Fruit fly (Drosophila melanogaster): ENCODE results near the gene MED30.

MED30 gene

DNA sequence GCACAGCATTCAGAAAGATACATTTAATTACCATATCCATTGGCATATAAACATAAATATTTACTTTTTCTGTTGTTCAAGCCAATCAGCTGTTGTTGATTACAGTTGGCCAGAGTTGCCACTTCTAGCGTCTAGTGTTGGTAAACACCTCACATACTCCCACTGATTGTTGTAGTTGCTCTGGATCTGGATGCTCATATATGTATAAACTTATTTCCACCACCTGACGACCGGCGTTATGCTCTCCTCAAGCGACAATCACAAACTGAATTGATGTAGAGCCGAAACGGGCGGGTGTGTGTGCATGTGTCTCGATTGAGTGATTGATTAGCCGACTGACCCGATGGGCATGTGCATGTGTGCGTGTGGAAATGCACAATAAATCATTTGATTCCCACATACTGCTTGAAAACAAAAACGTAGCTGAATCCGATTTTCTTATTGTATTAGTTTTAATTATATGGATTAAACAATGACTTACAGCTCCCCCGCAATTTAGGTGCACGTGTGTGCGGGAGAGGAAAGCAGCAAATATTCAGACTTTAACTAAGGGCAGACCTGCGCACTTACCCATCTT, 28.0 kb upstream of the MED30 start (continued):
- TF ChIP-seq p53 (GFP tag; optimal IDR thresholded peaks at IDR 0.05), result no peak
- no peak for TF ChIP-seq dmrt99B (tag; optimal IDR thresholded peaks at IDR 0.05)
- peak; percentile 45 for TF ChIP-seq CG34376 (GFP tag; optimal IDR thresholded peaks at IDR 0.05)
- peak; percentile 44 for TF ChIP-seq sqz (GFP tag; optimal IDR thresholded peaks at IDR 0.05)
- TF ChIP-seq bowl (GFP tag; IDR thresholded peaks at IDR 0.05), result no peak
- no peak for TF ChIP-seq CG4730 (GFP tag; IDR thresholded peaks at IDR 0.05)
- no peak for TF ChIP-seq CG15073 (GFP tag; optimal IDR thresholded peaks at IDR 0.05)
- no peak for TF ChIP-seq CG11723 (GFP tag; optimal IDR thresholded peaks at IDR 0.05)
- peak; percentile 43 for TF ChIP-seq bcd (GFP tag; optimal IDR thresholded peaks at IDR 0.05)
- TF ChIP-seq ttk (GFP tag; IDR thresholded peaks at IDR 0.05), result no peak
- peak; percentile 19 for TF ChIP-seq CG7271 (tag; optimal IDR thresholded peaks at IDR 0.05)
- TF ChIP-seq CG1647 (GFP tag; optimal IDR thresholded peaks at IDR 0.05), result peak; percentile 9
- TF ChIP-seq CG7987 (GFP tag; optimal IDR thresholded peaks at IDR 0.05), result peak; percentile 9
- no peak for TF ChIP-seq CG2202 (tag; optimal IDR thresholded peaks at IDR 0.05)
- TF ChIP-seq Dll (GFP tag; IDR thresholded peaks at IDR 0.05; ENCODE audit: partially characterized antibody), result peak; percentile 41; the same call in 2 of the 4 replicates
- no peak for TF ChIP-seq Trl (optimal IDR thresholded peaks at IDR 0.05)
- TF ChIP-seq Trl (GFP tag; optimal IDR thresholded peaks at IDR 0.05), result peak; percentile 24
- TF ChIP-seq Scr (GFP tag; IDR thresholded peaks at IDR 0.05; ENCODE audit: partially characterized antibody), result peak; percentile 47
- peak; percentile 80 for TF ChIP-seq CHES-1-like (GFP tag; optimal IDR thresholded peaks at IDR 0.05)
- TF ChIP-seq chinmo (GFP tag; IDR thresholded peaks at IDR 0.05; ENCODE audit: partially characterized antibody), result peak; percentile 46; the same call in 1 of the 4 replicates
- peak; percentile 28 for TF ChIP-seq CG10209 (GFP tag; optimal IDR thresholded peaks at IDR 0.05)
- no peak for TF ChIP-seq CG17568 (GFP tag; optimal IDR thresholded peaks at IDR 0.05)
- no peak for TF ChIP-seq CG12744 (GFP tag; optimal IDR thresholded peaks at IDR 0.05)
- TF ChIP-seq zfh1 (GFP tag; IDR thresholded peaks at IDR 0.05), result 0 out of 3 replicates have a peak, but pooled peaks have one; percentile 36
- TF ChIP-seq CG11093 (GFP tag; IDR thresholded peaks at IDR 0.05), result no peak
- TF ChIP-seq br (optimal IDR thresholded peaks at IDR 0.05), result no peak
- no peak for TF ChIP-seq tgo (GFP tag; IDR thresholded peaks at IDR 0.05)
- TF ChIP-seq CG18764 (GFP tag; optimal IDR thresholded peaks at IDR 0.05), result no peak
- peak; percentile 35 for TF ChIP-seq CG17385 (GFP tag; optimal IDR thresholded peaks at IDR 0.05)
- peak; percentile 75 for TF ChIP-seq CG13894 (tag; optimal IDR thresholded peaks at IDR 0.05)
- peak; percentile 4 for TF ChIP-seq HHEX (GFP tag; optimal IDR thresholded peaks at IDR 0.05)
- TF ChIP-seq lov (optimal IDR thresholded peaks at IDR 0.05), result no peak
- TF ChIP-seq lov (GFP tag; IDR thresholded peaks at IDR 0.05), result no peak; the same call in 2 of the 3 replicates
- no peak for TF ChIP-seq Fer2 (tag; optimal IDR thresholded peaks at IDR 0.05)
- TF ChIP-seq CG18011 (GFP tag; optimal IDR thresholded peaks at IDR 0.05), result peak; percentile 32
- TF ChIP-seq CG3163 (GFP tag; optimal IDR thresholded peaks at IDR 0.05), result no peak
- TF ChIP-seq salm (tag; optimal IDR thresholded peaks at IDR 0.05), result peak; percentile 13
- peak; percentile 50 for TF ChIP-seq Lhr (GFP tag; optimal IDR thresholded peaks at IDR 0.05)
- TF ChIP-seq CTCF (GFP tag; optimal IDR thresholded peaks at IDR 0.05), result peak; percentile 35
- TF ChIP-seq sug (tag; optimal IDR thresholded peaks at IDR 0.05), result peak; percentile 74
- TF ChIP-seq Ets65A (GFP tag), result peak; percentile 91
- TF ChIP-seq tup (GFP tag; optimal IDR thresholded peaks at IDR 0.05), result no peak
- TF ChIP-seq CG10959 (GFP tag; IDR thresholded peaks at IDR 0.05), result no peak
- no peak for TF ChIP-seq dimm (GFP tag; IDR thresholded peaks at IDR 0.05)
- TF ChIP-seq Myb (GFP tag; optimal IDR thresholded peaks at IDR 0.05), result peak; percentile 67
- TF ChIP-seq gcm (GFP tag; optimal IDR thresholded peaks at IDR 0.05), result peak; percentile 37
- TF ChIP-seq bsh (GFP tag; optimal IDR thresholded peaks at IDR 0.05), result peak in 1 of 2 experiments; percentile 23
- no peak for TF ChIP-seq CG6683 (GFP tag; optimal IDR thresholded peaks at IDR 0.05)
- TF ChIP-seq BEAF-32 (GFP tag; optimal IDR thresholded peaks at IDR 0.05), result peak; percentile 40
- TF ChIP-seq Ets97D (GFP tag; optimal IDR thresholded peaks at IDR 0.05), result peak; percentile 63
- TF ChIP-seq CG18599 (GFP tag; optimal IDR thresholded peaks at IDR 0.05), result peak; percentile 65

Data from whole organism, embryonic.